Worm (Caenorhabditis elegans): ENCODE measurements around the gene srv-32.

DNA sequence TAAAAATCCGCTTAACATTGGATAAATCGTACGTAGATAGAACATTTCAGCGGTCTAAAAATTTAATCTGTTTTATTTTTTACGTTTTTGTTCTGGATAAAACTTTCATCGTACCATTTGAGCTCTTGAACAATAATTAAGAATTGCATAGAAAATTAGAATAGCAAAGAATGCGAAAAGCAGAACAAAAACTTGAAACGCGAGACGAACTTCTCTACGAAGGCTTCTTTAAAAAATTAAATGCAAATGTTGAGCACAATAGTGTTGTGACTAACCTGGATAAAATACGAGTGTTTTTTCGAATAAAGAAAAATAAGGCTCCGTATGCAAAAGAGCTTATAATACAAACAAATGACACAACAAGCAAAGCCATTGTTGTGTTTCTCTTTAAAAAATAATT, 17.5 kb upstream of the srv-32 start:
- TF ChIP-seq jun-1 (tag; optimal IDR thresholded peaks at IDR 0.05) (no peak), skn-1 (tag; optimal IDR thresholded peaks at IDR 0.05) (no peak), nhr-90 (tag; optimal IDR thresholded peaks at IDR 0.05; ENCODE audit: poor library complexity) (no peak), egl-27 (tag; optimal IDR thresholded peaks at IDR 0.05) (no peak), nhr-237 (tag; optimal IDR thresholded peaks at IDR 0.05) (no peak), mdl-1 (tag; optimal IDR thresholded peaks at IDR 0.05) (no peak), lin-35 (GFP tag; optimal IDR thresholded peaks at IDR 0.05) (no peak), mep-1 (tag; optimal IDR thresholded peaks at IDR 0.05) (no peak), lin-39 (tag; optimal IDR thresholded peaks at IDR 0.05) (no peak), unc-30 (tag; optimal IDR thresholded peaks at IDR 0.05) (no peak), sup-37 (GFP tag; optimal IDR thresholded peaks at IDR 0.05) (no peak), ztf-4 (tag; optimal IDR thresholded peaks at IDR 0.05) (no peak), efl-1 (optimal IDR thresholded peaks at IDR 0.05) (no peak), efl-1 (GFP tag; optimal IDR thresholded peaks at IDR 0.05 in 1 of 2) (no peak), nhr-85 (tag) (no peak)
